Fruit fly (Drosophila melanogaster): ENCODE results near the gene CG15385.

dm6 chr2L:2238151-2238550, 25.8 kb upstream of the CG15385 start, which contains the start of gene Tengl3:
- no peak for TF ChIP-seq Dp (GFP tag; optimal IDR thresholded peaks at IDR 0.05)
- no peak for TF ChIP-seq kay (GFP tag; optimal IDR thresholded peaks at IDR 0.05)
- TF ChIP-seq CG4730 (GFP tag; IDR thresholded peaks at IDR 0.05): no peak
- TF ChIP-seq oc (tag; optimal IDR thresholded peaks at IDR 0.05): no peak
- TF ChIP-seq Spps (tag; optimal IDR thresholded peaks at IDR 0.05): no peak
- TF ChIP-seq nom (GFP tag; optimal IDR thresholded peaks at IDR 0.05): no peak
